Worm (Caenorhabditis elegans): ENCODE measurements around the gene C31H1.1.

ce11 chrIV:5814092-5814650, 16.9 kb downstream of the C31H1.1 start, which contains the start of gene oops-1:
- TF ChIP-seq lsy-2 (tag; optimal IDR thresholded peaks at IDR 0.05) (no peak), ces-1 (GFP tag; optimal IDR thresholded peaks at IDR 0.05) (no peak), nhr-12 (tag; optimal IDR thresholded peaks at IDR 0.05) (no peak), nhr-28 (tag; optimal IDR thresholded peaks at IDR 0.05) (no peak), unc-62 (GFP tag; optimal IDR thresholded peaks at IDR 0.05) (no peak), unc-120 (tag; optimal IDR thresholded peaks at IDR 0.05; ENCODE audit: poor library complexity, severe bottlenecking) (no peak), zip-8 (tag; optimal IDR thresholded peaks at IDR 0.05) (no peak), elt-1 (tag; optimal IDR thresholded peaks at IDR 0.05; ENCODE audit: borderline replicate concordance, insufficient read depth) (no peak), snpc-4 (tag; optimal IDR thresholded peaks at IDR 0.05) (no peak), lin-13 (tag; optimal IDR thresholded peaks at IDR 0.05) (no peak)
